Fruit fly (Drosophila melanogaster) whole organism, embryonic: ENCODE measurements around the gene Ask1.

Experiments
- CG10209 ChIP-seq: fragments of 200-800 bp; sonication (Bioruptor generic); optimal IDR thresholded peaks from 3 replicates; lab custom pipeline; 2017; ENCODE audit warnings: missing biosample characterization, mild to moderate bottlenecking, missing genetic modification characterization, missing genetic modification reagents
- CG10959 ChIP-seq: fragments of 200-800 bp; sonication (Bioruptor generic); IDR thresholded peaks from 2 replicates; pipeline ENCODE4 v1.3.6; 2022; ENCODE audit warnings: missing biosample characterization, missing genetic modification characterization
- CG10979 ChIP-seq: fragments of 200-800 bp; sonication (Bioruptor generic); optimal IDR thresholded peaks from 2 replicates; lab custom pipeline; 2018; ENCODE audit warnings: missing biosample characterization, mild to moderate bottlenecking, missing genetic modification characterization, moderate library complexity
- CG12744 ChIP-seq: fragments of 200-800 bp; sonication (Bioruptor generic); optimal IDR thresholded peaks from 2 replicates; lab custom pipeline; 2016; ENCODE audit warnings: missing biosample characterization, missing genetic modification characterization
- CG14441 ChIP-seq: fragments of 200-800 bp; sonication (Bioruptor generic); IDR thresholded peaks from 2 replicates; pipeline ENCODE4 v1.3.6; 2022; ENCODE audit warnings: missing biosample characterization, missing genetic modification characterization
- CG15479 ChIP-seq: fragments of 200-800 bp; sonication (Bioruptor generic); optimal IDR thresholded peaks from 3 replicates; lab custom pipeline; 2019; ENCODE audit warnings: missing biosample characterization, mild to moderate bottlenecking, missing genetic modification characterization, moderate library complexity
- CG17612 ChIP-seq: fragments of 200-800 bp; sonication (Bioruptor generic); IDR thresholded peaks from 2 replicates; pipeline ENCODE4 v1.3.6; 2022; ENCODE audit warnings: missing biosample characterization, missing genetic modification characterization
- CG17802 ChIP-seq: fragments of 200-800 bp; sonication (Bioruptor generic); optimal IDR thresholded peaks from 2 replicates; lab custom pipeline; 2018; ENCODE audit warnings: missing biosample characterization, mild to moderate bottlenecking, missing genetic modification characterization, moderate library complexity
- CG2116 ChIP-seq: fragments of 200-800 bp; sonication (Bioruptor generic); optimal IDR thresholded peaks from 3 replicates; lab custom pipeline; 2018; ENCODE audit warnings: missing biosample characterization, mild to moderate bottlenecking, missing genetic modification characterization
- CG2120 ChIP-seq: fragments of 200-800 bp; sonication (Bioruptor generic); optimal IDR thresholded peaks from 3 replicates; lab custom pipeline; 2016; ENCODE audit warnings: missing biosample characterization, missing genetic modification characterization
- CG2129 ChIP-seq: fragments of 200-800 bp; sonication (Bioruptor generic); IDR thresholded peaks from 2 replicates; pipeline ENCODE4 v1.3.6; 2022; ENCODE audit warnings: missing biosample characterization, missing genetic modification characterization; ENCODE audit not compliant: partially characterized antibody
- CG33213 ChIP-seq: fragments of 200-800 bp; sonication (Bioruptor generic); optimal IDR thresholded peaks from 3 replicates; lab custom pipeline; 2016; ENCODE audit warnings: missing biosample characterization, missing genetic modification characterization
- CG4328 ChIP-seq: fragments of 200-800 bp; sonication (Bioruptor generic); optimal IDR thresholded peaks from 3 replicates; lab custom pipeline; 2017; ENCODE audit warnings: missing biosample characterization, missing genetic modification reagents, missing genetic modification characterization
- CG4820 ChIP-seq: fragments of 200-800 bp; sonication (Bioruptor generic); optimal IDR thresholded peaks from 3 replicates; lab custom pipeline; 2016; ENCODE audit warnings: missing biosample characterization, missing genetic modification characterization
- CG6254 ChIP-seq: fragments of 200-800 bp; sonication (Bioruptor generic); optimal IDR thresholded peaks from 3 replicates; lab custom pipeline; 2017; ENCODE audit warnings: mild to moderate bottlenecking, missing biosample characterization, missing genetic modification reagents, missing genetic modification characterization
- CG7357 ChIP-seq: fragments of 200-800 bp; sonication (Bioruptor generic); IDR thresholded peaks from 3 replicates; pipeline ENCODE4 v1.3.6; 2022; ENCODE audit warnings: missing biosample characterization, missing genetic modification characterization
- CG7372 ChIP-seq: fragments of 200-800 bp; sonication (Bioruptor generic); IDR thresholded peaks from 2 replicates; pipeline ENCODE4 v1.3.6; 2022; ENCODE audit warnings: missing biosample characterization, missing genetic modification characterization
- Dip2 ChIP-seq: fragments of 200-800 bp; sonication (Bioruptor generic); IDR thresholded peaks from 2 replicates; pipeline ENCODE4 v1.3.6; 2022; ENCODE audit warnings: missing biosample characterization, missing genetic modification characterization
- Eip74EF ChIP-seq, 2 experiments: fragments of 200-800 bp in 1 of 2; fragments of >200 bp in 1 of 2; sonication (Bioruptor generic) in 1 of 2; optimal IDR thresholded peaks; 2 replicates each; lab custom pipeline; 2017 to 2019; ENCODE audit warnings: missing biosample characterization in 2 of 2, missing genetic modification characterization in 2 of 2, mild to moderate bottlenecking in 1 of 2, moderate library complexity in 1 of 2
- Ets65A ChIP-seq: fragments of 200-800 bp; sonication (Bioruptor generic); peaks from one replicate; lab custom pipeline; 2016; ENCODE audit warnings: missing biosample characterization, missing genetic modification characterization
- Hmr ChIP-seq: fragments of 200-800 bp; sonication (Bioruptor generic); optimal IDR thresholded peaks from 3 replicates; lab custom pipeline; 2017; ENCODE audit warnings: mild to moderate bottlenecking, missing biosample characterization, missing genetic modification reagents, missing genetic modification characterization
- Pdp1 ChIP-seq, 2 experiments: fragments of 200-800 bp; sonication (Bioruptor generic); optimal IDR thresholded peaks; 3 replicates each; lab custom pipeline; 2016; ENCODE audit warnings: missing biosample characterization in 2 of 2, missing genetic modification characterization in 2 of 2, mild to moderate bottlenecking in 1 of 2, moderate library complexity in 1 of 2
- Sox102F ChIP-seq: fragments of 200-800 bp; sonication (Bioruptor generic); optimal IDR thresholded peaks from 2 replicates; lab custom pipeline; 2018; ENCODE audit warnings: missing biosample characterization, mild to moderate bottlenecking, missing genetic modification characterization, moderate library complexity
- Tbp ChIP-seq: fragments of >200 bp; optimal IDR thresholded peaks from 2 replicates; lab custom pipeline; 2018; ENCODE audit warnings: missing biosample characterization, missing genetic modification characterization
- Trl ChIP-seq, 3 experiments: fragments of >200 bp in 2 of 3; fragments of 200-800 bp in 1 of 3; sonication (Bioruptor generic) in 1 of 3; optimal IDR thresholded peaks; 2 replicates in 1 of 3; 3 replicates in 2 of 3; lab custom pipeline; 2016 to 2017; ENCODE audit warnings: missing biosample characterization in 1 of 3, missing genetic modification characterization in 1 of 3
- Xrp1 ChIP-seq: fragments of 200-800 bp; sonication (Bioruptor generic); IDR thresholded peaks from 2 replicates; pipeline ENCODE4 v1.3.6; 2022; ENCODE audit warnings: missing biosample characterization, missing genetic modification characterization
- ap ChIP-seq: fragments of 200-800 bp; sonication (Bioruptor generic); IDR thresholded peaks from 2 replicates; pipeline ENCODE4 v1.3.6; 2022; ENCODE audit warnings: missing biosample characterization, missing genetic modification characterization
- ase ChIP-seq: fragments of 200-800 bp; sonication (Bioruptor generic); IDR thresholded peaks from 3 replicates; pipeline ENCODE4 v1.3.6; 2022; ENCODE audit warnings: missing biosample characterization, missing genetic modification characterization
- ash1 ChIP-seq: fragments of 200-800 bp; sonication (Bioruptor generic); optimal IDR thresholded peaks from 2 replicates; lab custom pipeline; 2018; ENCODE audit warnings: missing biosample characterization, mild to moderate bottlenecking, missing genetic modification characterization
- chm ChIP-seq: fragments of 200-800 bp; sonication (Bioruptor generic); IDR thresholded peaks from 2 replicates; pipeline ENCODE4 v1.3.6; 2022; ENCODE audit warnings: missing biosample characterization, missing genetic modification characterization
- crol ChIP-seq: fragments of 200-800 bp; sonication (Bioruptor generic); IDR thresholded peaks from 2 replicates; pipeline ENCODE4 v1.3.6; 2022; ENCODE audit warnings: missing biosample characterization, missing genetic modification characterization
- crp ChIP-seq, 2 experiments: fragments of 200-800 bp; sonication (Bioruptor generic); optimal IDR thresholded peaks; 2 replicates in 1 of 2; 3 replicates in 1 of 2; lab custom pipeline; 2017; ENCODE audit warnings: missing biosample characterization in 2 of 2, missing genetic modification characterization in 2 of 2, mild to moderate bottlenecking in 1 of 2, moderate library complexity in 1 of 2
- fu2 ChIP-seq: fragments of 200-800 bp; sonication (Bioruptor generic); optimal IDR thresholded peaks from 2 replicates; lab custom pipeline; 2016; ENCODE audit warnings: missing biosample characterization, missing genetic modification characterization
- gro ChIP-seq: fragments of 200-800 bp; sonication (Bioruptor generic); optimal IDR thresholded peaks from 2 replicates; lab custom pipeline; 2016; ENCODE audit warnings: missing biosample characterization, missing genetic modification characterization
- klu ChIP-seq: fragments of 200-800 bp; sonication (Bioruptor generic); IDR thresholded peaks from 2 replicates; pipeline ENCODE4 v1.3.6; 2022; ENCODE audit warnings: missing biosample characterization, missing genetic modification characterization
- nerfin-1 ChIP-seq: fragments of 200-800 bp; sonication (Bioruptor generic); optimal IDR thresholded peaks from 3 replicates; lab custom pipeline; 2019; ENCODE audit warnings: missing biosample characterization, mild to moderate bottlenecking, missing genetic modification characterization, moderate library complexity
- oc ChIP-seq: fragments of 200-800 bp; sonication (Bioruptor generic); optimal IDR thresholded peaks from 2 replicates; lab custom pipeline; 2018; ENCODE audit warnings: missing biosample characterization, mild to moderate bottlenecking, missing genetic modification characterization, moderate library complexity
- phol ChIP-seq: fragments of 200-800 bp; sonication (Bioruptor generic); optimal IDR thresholded peaks from 3 replicates; lab custom pipeline; 2018; ENCODE audit warnings: missing biosample characterization, mild to moderate bottlenecking, missing genetic modification characterization, moderate library complexity
- sim ChIP-seq: fragments of 200-800 bp; sonication (Bioruptor generic); IDR thresholded peaks from 2 replicates; pipeline ENCODE4 v1.3.6; 2022; ENCODE audit warnings: missing biosample characterization, missing genetic modification characterization
- sob ChIP-seq: fragments of 200-800 bp; sonication (Bioruptor generic); IDR thresholded peaks from 2 replicates; pipeline ENCODE4 v1.3.6; 2022; ENCODE audit warnings: missing biosample characterization, missing genetic modification characterization
- stc ChIP-seq: fragments of 200-800 bp; sonication (Bioruptor generic); IDR thresholded peaks from 2 replicates; pipeline ENCODE4 v1.3.6; 2022; ENCODE audit warnings: missing biosample characterization, missing genetic modification characterization
- twi ChIP-seq: fragments of 200-800 bp; optimal IDR thresholded peaks from 2 replicates; lab custom pipeline; 2019; ENCODE audit warnings: missing biosample characterization, mild to moderate bottlenecking, missing genetic modification characterization, moderate library complexity

The Ask1 gene

dm6 chr3R:19892046-19892445 lies 12.5 kb downstream of the Ask1 start (continued):
- TF ChIP-seq CG33213 (GFP tag; lab: Kevin White, UChicago) = peak; percentile 58
- peak; percentile 65 for TF ChIP-seq CG4328 (GFP tag; lab: Kevin White, UChicago)
- TF ChIP-seq Xrp1 = peak; percentile 80; the same call in 1 of the 2 replicates
- no peak for TF ChIP-seq Trl (optimal IDR thresholded peaks at IDR 0.05; lab: Kevin White, UChicago)
- TF ChIP-seq Trl (GFP tag; optimal IDR thresholded peaks at IDR 0.05; lab: Kevin White, UChicago) = peak; percentile 78
- no peak for TF ChIP-seq Dip2 (GFP tag; lab: Robert Waterston, UW)
- TF ChIP-seq chm = peak; percentile 75
- no peak for TF ChIP-seq crp (GFP tag; optimal IDR thresholded peaks at IDR 0.05; lab: Kevin White, UChicago)
- TF ChIP-seq Eip74EF (GFP tag; optimal IDR thresholded peaks at IDR 0.05; lab: Kevin White, UChicago) = peak in 1 of 2 experiments; percentile 63
- 0 out of 2 replicates have a peak, but pooled peaks have one; percentile 51 for TF ChIP-seq CG17612 (GFP tag; lab: Robert Waterston, UW)
- TF ChIP-seq Hmr (GFP tag; lab: Kevin White, UChicago) = no peak
- TF ChIP-seq ase (GFP tag; lab: Robert Waterston, UW) = peak; percentile 34; the same call in 1 of the 3 replicates
- TF ChIP-seq Tbp (GFP tag; lab: Kevin White, UChicago) = no peak
- TF ChIP-seq sob (GFP tag; lab: Robert Waterston, UW) = peak; percentile 75
- peak; percentile 45 for TF ChIP-seq twi (tag; lab: Kevin White, UChicago)
- no peak for TF ChIP-seq sim (GFP tag; lab: Robert Waterston, UW)
- TF ChIP-seq CG2129 (GFP tag; lab: Robert Waterston, UW) = no peak
- peak; percentile 59 for TF ChIP-seq CG10209 (GFP tag; lab: Kevin White, UChicago)
- peak; percentile 35 for TF ChIP-seq CG17802 (tag; lab: Kevin White, UChicago)
- no peak for TF ChIP-seq ash1 (GFP tag; lab: Kevin White, UChicago)
- TF ChIP-seq CG6254 (GFP tag; lab: Kevin White, UChicago) = peak; percentile 53
- TF ChIP-seq stc (GFP tag; lab: Robert Waterston, UW) = peak; percentile 69
- no peak for TF ChIP-seq CG15479
- TF ChIP-seq CG7357 (GFP tag; lab: Robert Waterston, UW) = peak; percentile 67; the same call in 2 of the 3 replicates
- peak; percentile 65 for TF ChIP-seq CG4820 (GFP tag; lab: Kevin White, UChicago)
- no peak for TF ChIP-seq CG2116 (GFP tag; lab: Kevin White, UChicago)
- peak; percentile 26 for TF ChIP-seq gro (GFP tag; lab: Kevin White, UChicago)
- peak; percentile 98 for TF ChIP-seq Ets65A (GFP tag; lab: Kevin White, UChicago)
- peak; percentile 31 for TF ChIP-seq CG12744 (GFP tag; lab: Kevin White, UChicago)
- TF ChIP-seq fu2 = peak; percentile 18

- TF ChIP-seq phol (tag; lab: Kevin White, UChicago) = no peak
- TF ChIP-seq crol = no peak
- TF ChIP-seq ap (GFP tag; lab: Robert Waterston, UW) = no peak
- 0 out of 2 replicates have a peak, but pooled peaks have one; percentile 17 for TF ChIP-seq CG10959 (GFP tag; lab: Robert Waterston, UW)
- no peak for TF ChIP-seq CG2120 (GFP tag; lab: Kevin White, UChicago)
- peak; percentile 6 for TF ChIP-seq CG10979 (tag; lab: Kevin White, UChicago)
- TF ChIP-seq klu = no peak
- TF ChIP-seq nerfin-1 (tag; lab: Kevin White, UChicago) = no peak
- TF ChIP-seq oc = no peak
- TF ChIP-seq CG14441 (GFP tag; lab: Robert Waterston, UW) = no peak
- peak; percentile 93 for TF ChIP-seq CG7372 (GFP tag; lab: Robert Waterston, UW)
- peak in 1 of 2 experiments; percentile 62 for TF ChIP-seq Pdp1 (GFP tag; optimal IDR thresholded peaks at IDR 0.05; lab: Kevin White, UChicago)
- no peak for TF ChIP-seq Sox102F
Measured at dm6 chr3R:19895305-19895704, 15.8 kb downstream of the Ask1 start.
